Fruit fly (Drosophila melanogaster) whole organism, embryonic: ENCODE results near the gene Obp19b.

Experiments
- CG1024 ChIP-seq: fragments of 200-800 bp; sonication (Bioruptor generic); IDR thresholded peaks from 2 replicates; pipeline ENCODE4 v1.3.6; 2022; ENCODE audit warnings: missing biosample characterization, missing genetic modification characterization
- CG11398 ChIP-seq: fragments of 200-800 bp; sonication (Bioruptor generic); optimal IDR thresholded peaks from 2 replicates; lab custom pipeline; 2016; ENCODE audit warnings: missing biosample characterization, missing genetic modification characterization
- CG12219 ChIP-seq: fragments of 200-800 bp; sonication (Bioruptor generic); optimal IDR thresholded peaks from 3 replicates; lab custom pipeline; 2018; ENCODE audit warnings: missing biosample characterization, mild to moderate bottlenecking, missing genetic modification characterization
- CG13296 ChIP-seq: fragments of 200-800 bp; sonication (Bioruptor generic); optimal IDR thresholded peaks from 3 replicates; lab custom pipeline; 2018; ENCODE audit warnings: missing biosample characterization, mild to moderate bottlenecking, missing genetic modification characterization
- CG14710 ChIP-seq: fragments of 200-800 bp; sonication (Bioruptor generic); optimal IDR thresholded peaks from 3 replicates; lab custom pipeline; 2019; ENCODE audit warnings: missing biosample characterization, mild to moderate bottlenecking, missing genetic modification characterization, moderate library complexity
- CG1529 ChIP-seq: fragments of 200-800 bp; sonication (Bioruptor generic); optimal IDR thresholded peaks from 3 replicates; lab custom pipeline; 2018; ENCODE audit warnings: missing biosample characterization, missing genetic modification characterization
- CG17359 ChIP-seq: fragments of 200-800 bp; sonication (Bioruptor generic); optimal IDR thresholded peaks from 3 replicates; lab custom pipeline; 2018; ENCODE audit warnings: missing biosample characterization, mild to moderate bottlenecking, missing genetic modification characterization, moderate library complexity
- CG18262 ChIP-seq: fragments of 200-800 bp; optimal IDR thresholded peaks from 3 replicates; lab custom pipeline; 2019; ENCODE audit warnings: missing biosample characterization, mild to moderate bottlenecking, missing genetic modification characterization, moderate library complexity
- CG2116 ChIP-seq: fragments of 200-800 bp; sonication (Bioruptor generic); optimal IDR thresholded peaks from 3 replicates; lab custom pipeline; 2018; ENCODE audit warnings: missing biosample characterization, mild to moderate bottlenecking, missing genetic modification characterization
- CG2120 ChIP-seq: fragments of 200-800 bp; sonication (Bioruptor generic); optimal IDR thresholded peaks from 3 replicates; lab custom pipeline; 2016; ENCODE audit warnings: missing biosample characterization, missing genetic modification characterization
- CG2129 ChIP-seq: fragments of 200-800 bp; sonication (Bioruptor generic); IDR thresholded peaks from 2 replicates; pipeline ENCODE4 v1.3.6; 2022; ENCODE audit warnings: missing biosample characterization, missing genetic modification characterization; ENCODE audit not compliant: partially characterized antibody
- CG2199 ChIP-seq: fragments of 200-800 bp; sonication (Bioruptor generic); IDR thresholded peaks from 3 replicates; pipeline ENCODE4 v1.3.6; 2022; ENCODE audit warnings: missing biosample characterization, missing genetic modification characterization
- CG33213 ChIP-seq: fragments of 200-800 bp; sonication (Bioruptor generic); optimal IDR thresholded peaks from 3 replicates; lab custom pipeline; 2016; ENCODE audit warnings: missing biosample characterization, missing genetic modification characterization
- CG3995 ChIP-seq: fragments of 200-800 bp; sonication (Bioruptor generic); optimal IDR thresholded peaks from 3 replicates; lab custom pipeline; 2016; ENCODE audit warnings: missing biosample characterization, missing genetic modification characterization
- CG4424 ChIP-seq: fragments of 200-800 bp; sonication (Bioruptor generic); optimal IDR thresholded peaks from 3 replicates; lab custom pipeline; 2016; ENCODE audit warnings: missing biosample characterization, missing genetic modification characterization
- CG5245 ChIP-seq: fragments of 200-800 bp; sonication (Bioruptor generic); optimal IDR thresholded peaks from 3 replicates; lab custom pipeline; 2016; ENCODE audit warnings: missing biosample characterization, missing genetic modification characterization
- CG6765 ChIP-seq: fragments of 200-800 bp; sonication (Bioruptor generic); optimal IDR thresholded peaks from 3 replicates; lab custom pipeline; 2017; ENCODE audit warnings: missing biosample characterization, mild to moderate bottlenecking, missing genetic modification characterization
- CG8089 ChIP-seq: fragments of 200-800 bp; sonication (Bioruptor generic); optimal IDR thresholded peaks from 3 replicates; lab custom pipeline; 2016; ENCODE audit warnings: missing biosample characterization, missing genetic modification characterization
- CG9727 ChIP-seq: fragments of 200-800 bp; sonication (Bioruptor generic); optimal IDR thresholded peaks from 3 replicates; lab custom pipeline; 2017; ENCODE audit warnings: missing biosample characterization, mild to moderate bottlenecking, missing genetic modification characterization
- CG9817 ChIP-seq: fragments of 200-800 bp; sonication (Bioruptor generic); optimal IDR thresholded peaks from 2 replicates; lab custom pipeline; 2018; ENCODE audit warnings: missing biosample characterization, mild to moderate bottlenecking, missing genetic modification characterization, moderate library complexity
- Dek ChIP-seq: fragments of 200-800 bp; sonication (Bioruptor generic); optimal IDR thresholded peaks from 3 replicates; lab custom pipeline; 2019; ENCODE audit warnings: missing biosample characterization, mild to moderate bottlenecking, missing genetic modification characterization, moderate library complexity
- Dip3 ChIP-seq: fragments of 200-800 bp; sonication (Bioruptor generic); optimal IDR thresholded peaks from 3 replicates; lab custom pipeline; 2016; ENCODE audit warnings: missing biosample characterization, missing genetic modification characterization
- Dref ChIP-seq: fragments of 200-800 bp; sonication (Bioruptor generic); IDR thresholded peaks from 2 replicates; pipeline ENCODE4 v1.3.6; 2022; ENCODE audit warnings: missing biosample characterization, missing genetic modification characterization
- E2f1 ChIP-seq: fragments of 200-800 bp; sonication (Bioruptor generic); IDR thresholded peaks from 2 replicates; pipeline ENCODE4 v1.3.6; 2022; ENCODE audit warnings: missing biosample characterization, missing genetic modification characterization
- Fer1 ChIP-seq: fragments of 200-800 bp; sonication (Bioruptor generic); optimal IDR thresholded peaks from 2 replicates; lab custom pipeline; 2017; ENCODE audit warnings: missing biosample characterization, mild to moderate bottlenecking, missing genetic modification characterization
- Gsc ChIP-seq: fragments of 200-800 bp; sonication (Bioruptor generic); IDR thresholded peaks from 2 replicates; pipeline ENCODE4 v1.3.6; 2022; ENCODE audit warnings: missing biosample characterization, missing genetic modification characterization
- HmgD ChIP-seq: fragments of 200-800 bp; sonication (Bioruptor generic); optimal IDR thresholded peaks from 3 replicates; lab custom pipeline; 2016; ENCODE audit warnings: missing biosample characterization, missing genetic modification characterization
- HmgZ ChIP-seq: fragments of 200-800 bp; sonication (Bioruptor generic); optimal IDR thresholded peaks from 2 replicates; lab custom pipeline; 2018; ENCODE audit warnings: missing biosample characterization, mild to moderate bottlenecking, missing genetic modification characterization
- Hr39 ChIP-seq: fragments of >200 bp; optimal IDR thresholded peaks from 2 replicates; lab custom pipeline; 2017
- Lim3 ChIP-seq: fragments of 200-800 bp; sonication (Bioruptor generic); IDR thresholded peaks from 2 replicates; pipeline ENCODE4 v1.3.6; 2022; ENCODE audit warnings: missing biosample characterization, missing genetic modification characterization
- Mes4 ChIP-seq: fragments of 200-800 bp; sonication (Bioruptor generic); optimal IDR thresholded peaks from 2 replicates; lab custom pipeline; 2016; ENCODE audit warnings: missing biosample characterization, missing genetic modification characterization
- Taf1 ChIP-seq: fragments of 200-800 bp; sonication (Bioruptor generic); IDR thresholded peaks from 2 replicates; pipeline ENCODE4 v1.3.6; 2022; ENCODE audit warnings: missing biosample characterization, missing genetic modification characterization
- Tbp ChIP-seq: fragments of >200 bp; optimal IDR thresholded peaks from 2 replicates; lab custom pipeline; 2018; ENCODE audit warnings: missing biosample characterization, missing genetic modification characterization
- Xrp1 ChIP-seq: fragments of 200-800 bp; sonication (Bioruptor generic); IDR thresholded peaks from 2 replicates; pipeline ENCODE4 v1.3.6; 2022; ENCODE audit warnings: missing biosample characterization, missing genetic modification characterization
- YL-1 ChIP-seq: fragments of 200-800 bp; sonication (Bioruptor generic); optimal IDR thresholded peaks from 3 replicates; lab custom pipeline; 2017; ENCODE audit warnings: missing biosample characterization, mild to moderate bottlenecking, missing genetic modification characterization
- abd-A ChIP-seq: fragments of 200-800 bp; sonication (Bioruptor generic); optimal IDR thresholded peaks from 3 replicates; lab custom pipeline; 2019; ENCODE audit warnings: missing biosample characterization, mild to moderate bottlenecking, missing genetic modification characterization, moderate library complexity
- az2 ChIP-seq: fragments of 200-800 bp; sonication (Bioruptor generic); optimal IDR thresholded peaks from 3 replicates; lab custom pipeline; 2016; ENCODE audit warnings: missing biosample characterization, missing genetic modification characterization
- crp ChIP-seq, 2 experiments: fragments of 200-800 bp; sonication (Bioruptor generic); optimal IDR thresholded peaks; 2 replicates in 1 of 2; 3 replicates in 1 of 2; lab custom pipeline; 2017; ENCODE audit warnings: missing biosample characterization in 2 of 2, missing genetic modification characterization in 2 of 2, mild to moderate bottlenecking in 1 of 2, moderate library complexity in 1 of 2
- dan ChIP-seq: fragments of 200-800 bp; sonication (Bioruptor generic); IDR thresholded peaks from 2 replicates; pipeline ENCODE4 v1.3.6; 2022; ENCODE audit warnings: missing biosample characterization, missing genetic modification characterization
- dimm ChIP-seq: fragments of 200-800 bp; sonication (Bioruptor generic); IDR thresholded peaks from 2 replicates; pipeline ENCODE4 v1.3.6; 2022; ENCODE audit warnings: missing biosample characterization, missing genetic modification characterization
- insv ChIP-seq, 2 experiments: fragments of 200-800 bp; sonication (Bioruptor generic); optimal IDR thresholded peaks; 3 replicates each; lab custom pipeline; 2016 to 2018; ENCODE audit warnings: missing biosample characterization in 2 of 2, missing genetic modification characterization in 2 of 2
- inv ChIP-seq: fragments of 200-800 bp; sonication (Bioruptor generic); IDR thresholded peaks from 2 replicates; pipeline ENCODE4 v1.3.6; 2022; ENCODE audit warnings: missing biosample characterization, missing genetic modification characterization; ENCODE audit not compliant: partially characterized antibody
- kay ChIP-seq: fragments of 200-800 bp; sonication (Bioruptor generic); optimal IDR thresholded peaks from 2 replicates; lab custom pipeline; 2016; ENCODE audit warnings: missing biosample characterization, missing genetic modification characterization
- nau ChIP-seq: fragments of 200-800 bp; sonication (Bioruptor generic); optimal IDR thresholded peaks from 3 replicates; lab custom pipeline; 2017; ENCODE audit warnings: missing biosample characterization, mild to moderate bottlenecking, missing genetic modification characterization, missing genetic modification reagents
- peb ChIP-seq: fragments of 200-800 bp; sonication (Bioruptor generic); IDR thresholded peaks from 2 replicates; pipeline ENCODE4 v1.3.6; 2022; ENCODE audit warnings: missing biosample characterization, missing genetic modification characterization
- repo ChIP-seq: fragments of 200-800 bp; sonication (Bioruptor generic); optimal IDR thresholded peaks from 2 replicates; lab custom pipeline; 2016; ENCODE audit warnings: missing biosample characterization, missing genetic modification characterization
- sd ChIP-seq: fragments of 200-800 bp; sonication (Bioruptor generic); optimal IDR thresholded peaks from 3 replicates; lab custom pipeline; 2018; ENCODE audit warnings: missing biosample characterization, mild to moderate bottlenecking, missing genetic modification characterization, moderate library complexity
- sens-2 ChIP-seq: fragments of 200-800 bp; sonication (Bioruptor generic); IDR thresholded peaks from 2 replicates; pipeline ENCODE4 v1.3.6; 2022; ENCODE audit warnings: missing biosample characterization, missing genetic modification characterization
- tna ChIP-seq: fragments of 200-800 bp; sonication (Bioruptor generic); IDR thresholded peaks from 2 replicates; pipeline ENCODE4 v1.3.6; 2022; ENCODE audit warnings: missing biosample characterization, missing genetic modification characterization; ENCODE audit not compliant: partially characterized antibody
- toy ChIP-seq: fragments of 200-800 bp; sonication (Bioruptor generic); IDR thresholded peaks from 2 replicates; pipeline ENCODE4 v1.3.6; 2022; ENCODE audit warnings: missing biosample characterization, missing genetic modification characterization
- unc-4 ChIP-seq: fragments of 200-800 bp; sonication (Bioruptor generic); IDR thresholded peaks from 2 replicates; pipeline ENCODE4 v1.3.6; 2022; ENCODE audit warnings: missing biosample characterization, missing genetic modification characterization; ENCODE audit not compliant: partially characterized antibody
- unpg ChIP-seq: fragments of 200-800 bp; sonication (Bioruptor generic); optimal IDR thresholded peaks from 3 replicates; lab custom pipeline; 2018; ENCODE audit warnings: missing biosample characterization, mild to moderate bottlenecking, missing genetic modification characterization, moderate library complexity
- usp ChIP-seq: fragments of >200 bp; optimal IDR thresholded peaks from 2 replicates; lab custom pipeline; 2017; ENCODE audit warnings: missing biosample characterization, missing genetic modification characterization

Gene Obp19b

dm6 chrX:20423747-20424165 is 7.2 kb downstream of the Obp19b start, which contains the start of the genes Pp4-19C and cactin (continued):
- TF ChIP-seq CG2116 = peak; percentile 81
- no peak for TF ChIP-seq CG9727
- no peak for TF ChIP-seq abd-A (tag; lab: Kevin White, UChicago)
- TF ChIP-seq CG3995 (GFP tag; lab: Kevin White, UChicago) = peak; percentile 60
- TF ChIP-seq CG33213 = no peak
- no peak for TF ChIP-seq Gsc (GFP tag; lab: Robert Waterston, UW)
- TF ChIP-seq Tbp = no peak
- no peak for TF ChIP-seq toy (GFP tag; lab: Robert Waterston, UW)
- TF ChIP-seq Hr39 (lab: Kevin White, UChicago) = no peak
- no peak for TF ChIP-seq CG1024
- TF ChIP-seq CG17359 (tag; lab: Kevin White, UChicago) = no peak
- no peak for TF ChIP-seq CG2199 (GFP tag; lab: Robert Waterston, UW)
- no peak for TF ChIP-seq CG1529 (GFP tag; lab: Kevin White, UChicago)
- TF ChIP-seq Dip3 = no peak
- TF ChIP-seq crp (GFP tag; optimal IDR thresholded peaks at IDR 0.05; lab: Kevin White, UChicago) = peak in 1 of 2 experiments; percentile 51
- TF ChIP-seq CG5245 (GFP tag; lab: Kevin White, UChicago) = no peak
- no peak for TF ChIP-seq usp (GFP tag; lab: Kevin White, UChicago)
- TF ChIP-seq CG12219 (GFP tag; lab: Kevin White, UChicago) = no peak
- TF ChIP-seq nau (GFP tag; lab: Kevin White, UChicago) = no peak
- TF ChIP-seq inv (GFP tag; lab: Robert Waterston, UW) = peak; percentile 84
- peak; percentile 71 for TF ChIP-seq kay
- TF ChIP-seq Xrp1 (GFP tag; lab: Robert Waterston, UW) = no peak; the same call in 1 of the 2 replicates
- peak; percentile 1 for TF ChIP-seq az2 (GFP tag; lab: Kevin White, UChicago)
- no peak for TF ChIP-seq CG6765 (GFP tag; lab: Kevin White, UChicago)
- no peak for TF ChIP-seq dimm (GFP tag; lab: Robert Waterston, UW)
- peak; percentile 83 for TF ChIP-seq unc-4 (GFP tag; lab: Robert Waterston, UW)
- TF ChIP-seq Dek = no peak
- no peak for TF ChIP-seq unpg (GFP tag; lab: Kevin White, UChicago)
- no peak for TF ChIP-seq insv (GFP tag; optimal IDR thresholded peaks at IDR 0.05; lab: Kevin White, UChicago)
- TF ChIP-seq peb (GFP tag; lab: Robert Waterston, UW) = no peak
- TF ChIP-seq CG18262 (tag; lab: Kevin White, UChicago) = no peak
- no peak for TF ChIP-seq repo
- TF ChIP-seq dan = no peak
- TF ChIP-seq E2f1 (GFP tag; lab: Robert Waterston, UW) = no peak
- no peak for TF ChIP-seq Taf1 (GFP tag; lab: Robert Waterston, UW)
- no peak for TF ChIP-seq HmgD (GFP tag; lab: Kevin White, UChicago)
- no peak for TF ChIP-seq sens-2 (GFP tag; lab: Robert Waterston, UW)
- no peak for TF ChIP-seq CG9817 (tag; lab: Kevin White, UChicago)
- TF ChIP-seq Fer1 (GFP tag; lab: Kevin White, UChicago) = no peak
- TF ChIP-seq tna (GFP tag; lab: Robert Waterston, UW) = peak; percentile 61; the same call in 1 of the 2 replicates
- TF ChIP-seq HmgZ (tag; lab: Kevin White, UChicago) = no peak
- peak; percentile 79 for TF ChIP-seq YL-1 (GFP tag; lab: Kevin White, UChicago)
- no peak for TF ChIP-seq CG11398
- TF ChIP-seq Mes4 = no peak
- TF ChIP-seq CG8089 (GFP tag; lab: Kevin White, UChicago) = no peak
- TF ChIP-seq CG14710 (tag; lab: Kevin White, UChicago) = peak; percentile 60
- TF ChIP-seq CG2120 (GFP tag; lab: Kevin White, UChicago) = peak; percentile 48
- no peak for TF ChIP-seq sd (tag; lab: Kevin White, UChicago)
- TF ChIP-seq Dref (GFP tag; lab: Robert Waterston, UW) = peak; percentile 77
- no peak for TF ChIP-seq Lim3 (GFP tag; lab: Robert Waterston, UW)
- no peak for TF ChIP-seq CG13296 (GFP tag; lab: Kevin White, UChicago)
- peak; percentile 71 for TF ChIP-seq CG2129
- TF ChIP-seq CG4424 = peak; percentile 14
